Worm (Caenorhabditis elegans) whole organism, L3 larva: ENCODE results near the gene Y56A3A.28.

Experiments
- ZK546.5 ChIP-seq: sonication (generic microtip); optimal IDR thresholded peaks from 2 replicates; lab custom pipeline; 2017; ENCODE audit warnings: missing biosample characterization, missing genetic modification characterization
- ceh-28 ChIP-seq: fragments of 150-350 bp; optimal IDR thresholded peaks from 2 replicates; lab custom pipeline; 2014; ENCODE audit warnings: missing biosample characterization, missing genetic modification reagents, missing genetic modification characterization
- fkh-10 ChIP-seq: sonication (generic microtip); optimal IDR thresholded peaks from 2 replicates; lab custom pipeline; 2017; ENCODE audit warnings: missing biosample characterization, missing genetic modification reagents, missing genetic modification characterization
- nhr-12 ChIP-seq: fragments of 150-350 bp; optimal IDR thresholded peaks from 2 replicates; lab custom pipeline; 2014; ENCODE audit warnings: missing biosample characterization, missing genetic modification characterization
- nhr-25 ChIP-seq: sonication (generic microtip); optimal IDR thresholded peaks from 2 replicates; lab custom pipeline; 2017; ENCODE audit warnings: missing biosample characterization, missing genetic modification characterization
- nhr-77 ChIP-seq: fragments of 150-350 bp; optimal IDR thresholded peaks from 2 replicates; lab custom pipeline; 2014; ENCODE audit warnings: missing biosample characterization, missing genetic modification characterization
- sea-2 ChIP-seq: fragments of 150-350 bp; sonication (generic microtip); optimal IDR thresholded peaks from 4 replicates; lab custom pipeline; 2014; ENCODE audit warnings: missing biosample characterization, missing genetic modification reagents, missing genetic modification characterization
- unc-62 ChIP-seq: fragments of 150-350 bp; sonication (generic microtip); optimal IDR thresholded peaks from 4 replicates; lab custom pipeline; 2014; ENCODE audit warnings: missing biosample characterization, missing genetic modification reagents, missing genetic modification characterization

- TF ChIP-seq nhr-77 (tag; lab: Kevin White, UChicago) (no peak), unc-62 (GFP tag; lab: Kevin White, UChicago) (no peak), sea-2 (no peak), ceh-28 (tag; lab: Kevin White, UChicago) (no peak), nhr-12 (no peak), nhr-25 (tag; lab: Kevin White, UChicago) (no peak), ZK546.5 (tag; lab: Kevin White, UChicago) (no peak), fkh-10 (GFP tag; lab: Kevin White, UChicago) (no peak)
These were observed 40.3 kb downstream of the Y56A3A.28 start for ce11 chrIII:11930899-11931298.
